Worm (Caenorhabditis elegans) whole organism, mixed stage, embryonic: ENCODE measurements around the gene mec-10.

ENCODE experiments used
- M03D4.4 ChIP-seq: sonication (generic microtip); optimal IDR thresholded peaks from 2 replicates; lab custom pipeline; 2017; ENCODE audit warnings: mild to moderate bottlenecking, missing genetic modification characterization, missing compliant biosample characterization
- blmp-1 ChIP-seq: fragments of 150-350 bp; optimal IDR thresholded peaks from 2 replicates; lab custom pipeline; 2014; ENCODE audit warnings: missing biosample characterization, missing genetic modification characterization
- ceh-39 ChIP-seq: fragments of 150-350 bp; optimal IDR thresholded peaks from 2 replicates; lab custom pipeline; 2014; ENCODE audit warnings: missing biosample characterization, missing genetic modification characterization
- ceh-43 ChIP-seq: fragments of 200-800 bp; sonication (Bioruptor generic); optimal IDR thresholded peaks from 2 replicates; lab custom pipeline; 2018; ENCODE audit warnings: mild to moderate bottlenecking, missing genetic modification characterization, moderate library complexity, missing compliant biosample characterization
- ces-1 ChIP-seq: fragments of 150-350 bp; optimal IDR thresholded peaks from 2 replicates; lab custom pipeline; 2014; ENCODE audit warnings: missing biosample characterization, missing genetic modification reagents, missing genetic modification characterization
- cnd-1 ChIP-seq: fragments of 200-800 bp; sonication (Bioruptor generic); optimal IDR thresholded peaks from 2 replicates; lab custom pipeline; 2018; ENCODE audit warnings: mild to moderate bottlenecking, missing genetic modification characterization, missing compliant biosample characterization
- drap-1 ChIP-seq: fragments of 200-800 bp; sonication (Bioruptor generic); optimal IDR thresholded peaks from 3 replicates; lab custom pipeline; 2018; ENCODE audit warnings: mild to moderate bottlenecking, missing genetic modification characterization, missing compliant biosample characterization
- ham-2 ChIP-seq: fragments of 200-800 bp; sonication (Bioruptor generic); optimal IDR thresholded peaks from 2 replicates; lab custom pipeline; 2018; ENCODE audit warnings: mild to moderate bottlenecking, missing genetic modification characterization, missing compliant biosample characterization
- lin-32 ChIP-seq: fragments of 200-800 bp; sonication (Bioruptor generic); optimal IDR thresholded peaks from 2 replicates; lab custom pipeline; 2018; ENCODE audit warnings: mild to moderate bottlenecking, missing genetic modification characterization, missing compliant biosample characterization
- lsy-2 ChIP-seq: fragments of 150-350 bp; optimal IDR thresholded peaks from 2 replicates; lab custom pipeline; 2014; ENCODE audit warnings: missing biosample characterization, missing genetic modification characterization
- mab-5 ChIP-seq: fragments of 150-350 bp; optimal IDR thresholded peaks from 2 replicates; lab custom pipeline; 2014; ENCODE audit warnings: missing biosample characterization, missing genetic modification characterization
- mls-2 ChIP-seq: sonication (generic microtip); optimal IDR thresholded peaks from 2 replicates; lab custom pipeline; 2016; ENCODE audit warnings: mild to moderate bottlenecking, missing genetic modification characterization, moderate library complexity, missing compliant biosample characterization
- nhr-2 ChIP-seq: fragments of 150-350 bp; optimal IDR thresholded peaks from 2 replicates; lab custom pipeline; 2014; ENCODE audit warnings: missing biosample characterization, missing genetic modification characterization
- sem-2 ChIP-seq: fragments of 200-800 bp; sonication (Bioruptor generic); optimal IDR thresholded peaks from 2 replicates; lab custom pipeline; 2018; ENCODE audit warnings: mild to moderate bottlenecking, missing genetic modification characterization, missing compliant biosample characterization
- snpc-4 ChIP-seq: fragments of 150-350 bp; optimal IDR thresholded peaks from 2 replicates; lab custom pipeline; 2014; ENCODE audit warnings: missing biosample characterization, missing genetic modification characterization
- sptf-1 ChIP-seq: sonication (generic microtip); optimal IDR thresholded peaks from 2 replicates; lab custom pipeline; 2017; ENCODE audit warnings: mild to moderate bottlenecking, missing genetic modification characterization, moderate library complexity, missing compliant biosample characterization
- tbx-8 ChIP-seq: fragments of 200-800 bp; sonication (Bioruptor generic); optimal IDR thresholded peaks from 2 replicates; lab custom pipeline; 2018; ENCODE audit warnings: mild to moderate bottlenecking, missing genetic modification characterization, moderate library complexity, missing compliant biosample characterization
- unc-39 ChIP-seq: fragments of 150-350 bp; optimal IDR thresholded peaks from 2 replicates; lab custom pipeline; 2014; ENCODE audit warnings: missing biosample characterization, missing genetic modification characterization
- unc-62 ChIP-seq: fragments of 150-350 bp; optimal IDR thresholded peaks from 2 replicates; lab custom pipeline; 2014; ENCODE audit warnings: missing biosample characterization, missing genetic modification reagents, missing genetic modification characterization
- zip-8 ChIP-seq: fragments of 150-350 bp; optimal IDR thresholded peaks from 2 replicates; lab custom pipeline; 2014; ENCODE audit warnings: missing biosample characterization, missing genetic modification characterization

Gene mec-10

ce11 chrX:8418382-8418781, 51.7 kb downstream of the mec-10 start, which contains the start of gene spp-13:
spp-13 (minus strand) TSS chrX:8418524.
- TF ChIP-seq ham-2 = peak; percentile 3
- TF ChIP-seq ceh-43 (GFP tag; lab: Kevin White, UChicago) = no peak
- peak; percentile 33 for TF ChIP-seq ces-1

DNA sequence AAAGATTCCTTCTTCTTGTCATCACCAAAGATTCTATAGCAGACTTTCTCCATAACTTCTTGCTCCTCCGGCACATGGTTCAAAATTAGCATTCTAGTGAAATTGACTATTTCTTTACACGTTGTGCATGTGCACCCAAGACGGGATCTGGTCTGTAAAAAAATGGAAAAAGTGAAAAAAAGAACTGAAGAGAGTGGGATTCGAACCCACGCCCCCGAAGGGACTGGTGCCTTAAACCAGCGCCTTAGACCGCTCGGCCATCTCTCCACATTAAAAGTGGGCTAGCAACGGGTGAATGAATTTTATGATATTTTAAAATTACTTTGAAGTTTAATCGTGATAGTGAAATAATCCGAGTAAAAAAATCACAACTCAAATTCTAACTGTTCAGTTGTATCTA, 52.4 kb downstream of the mec-10 start:
- TF ChIP-seq ham-2 = no peak
- TF ChIP-seq blmp-1 (tag; lab: Kevin White, UChicago) = no peak
- no peak for TF ChIP-seq M03D4.4
- TF ChIP-seq zip-8 (tag; lab: Kevin White, UChicago) = no peak
- TF ChIP-seq lin-32 = no peak
- TF ChIP-seq tbx-8 (GFP tag; lab: Kevin White, UChicago) = no peak
- TF ChIP-seq cnd-1 (tag; lab: Kevin White, UChicago) = no peak
- TF ChIP-seq unc-39 (tag; lab: Kevin White, UChicago) = no peak
- TF ChIP-seq unc-62 (GFP tag; lab: Kevin White, UChicago) = no peak
- no peak for TF ChIP-seq drap-1
- no peak for TF ChIP-seq mls-2 (tag; lab: Kevin White, UChicago)
- TF ChIP-seq sem-2 (GFP tag; lab: Kevin White, UChicago) = no peak
- no peak for TF ChIP-seq snpc-4 (tag; lab: Kevin White, UChicago)

DNA sequence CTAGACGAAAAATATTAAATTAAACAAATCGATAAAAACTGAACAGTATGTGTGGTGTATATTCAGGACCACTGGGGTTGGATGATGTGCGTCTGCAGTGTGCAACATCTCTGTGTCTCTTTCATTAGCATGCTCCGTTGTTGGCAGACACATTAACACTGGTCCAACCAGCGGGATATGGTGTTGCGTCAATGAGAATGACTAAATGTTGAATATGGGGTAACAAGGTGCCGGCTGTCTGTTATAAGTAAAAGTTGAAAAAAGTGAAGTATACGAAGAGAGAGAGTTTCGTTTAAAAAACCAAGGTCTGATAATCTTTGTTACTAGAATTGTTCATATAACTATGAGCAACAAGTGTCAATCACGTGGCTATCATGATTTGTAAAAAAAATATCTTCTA, 53.3 kb downstream of the mec-10 start, which contains the start of gene ced-8:
Gene ced-8 (minus strand): TSS at position 101 of the 400 bp plus-strand sequence.
- no peak for TF ChIP-seq unc-39 (tag; lab: Kevin White, UChicago)
- peak; percentile 40 for TF ChIP-seq ceh-39 (tag; lab: Kevin White, UChicago)
- TF ChIP-seq sptf-1 (tag; lab: Kevin White, UChicago) = no peak
- TF ChIP-seq nhr-2 (tag; lab: Kevin White, UChicago) = peak; percentile 63
- TF ChIP-seq zip-8 (tag; lab: Kevin White, UChicago) = peak; percentile 25
- TF ChIP-seq cnd-1 (tag; lab: Kevin White, UChicago) = no peak
- TF ChIP-seq lsy-2 = no peak
- no peak for TF ChIP-seq mab-5 (tag; lab: Kevin White, UChicago)
- TF ChIP-seq, all 35 proteins: peak for 3
